Worm (Caenorhabditis elegans): ENCODE data around the gene acdh-12.

The acdh-12 gene

ce11 chrII:7186117-7186516, 9.3 kb downstream of the acdh-12 start:
- TF ChIP-seq zag-1 (tag; optimal IDR thresholded peaks at IDR 0.05) (no peak), snpc-4 (tag; optimal IDR thresholded peaks at IDR 0.05) (no peak), nhr-28 (tag; optimal IDR thresholded peaks at IDR 0.05) (no peak), nhr-25 (tag; optimal IDR thresholded peaks at IDR 0.05) (no peak), elt-3 (tag; optimal IDR thresholded peaks at IDR 0.05) (no peak), nfya-1 (tag; optimal IDR thresholded peaks at IDR 0.05; ENCODE audit: insufficient read depth) (no peak), daf-12 (tag; optimal IDR thresholded peaks at IDR 0.05) (no peak), nhr-11 (tag; optimal IDR thresholded peaks at IDR 0.05) (no peak), nhr-237 (tag; optimal IDR thresholded peaks at IDR 0.05) (no peak), unc-39 (tag; optimal IDR thresholded peaks at IDR 0.05) (no peak), sea-2 (GFP tag; optimal IDR thresholded peaks at IDR 0.05) (no peak), nhr-43 (tag; optimal IDR thresholded peaks at IDR 0.05; ENCODE audit: poor library complexity, severe bottlenecking) (no peak), lsy-12 (tag; optimal IDR thresholded peaks at IDR 0.05) (no peak)

DNA sequence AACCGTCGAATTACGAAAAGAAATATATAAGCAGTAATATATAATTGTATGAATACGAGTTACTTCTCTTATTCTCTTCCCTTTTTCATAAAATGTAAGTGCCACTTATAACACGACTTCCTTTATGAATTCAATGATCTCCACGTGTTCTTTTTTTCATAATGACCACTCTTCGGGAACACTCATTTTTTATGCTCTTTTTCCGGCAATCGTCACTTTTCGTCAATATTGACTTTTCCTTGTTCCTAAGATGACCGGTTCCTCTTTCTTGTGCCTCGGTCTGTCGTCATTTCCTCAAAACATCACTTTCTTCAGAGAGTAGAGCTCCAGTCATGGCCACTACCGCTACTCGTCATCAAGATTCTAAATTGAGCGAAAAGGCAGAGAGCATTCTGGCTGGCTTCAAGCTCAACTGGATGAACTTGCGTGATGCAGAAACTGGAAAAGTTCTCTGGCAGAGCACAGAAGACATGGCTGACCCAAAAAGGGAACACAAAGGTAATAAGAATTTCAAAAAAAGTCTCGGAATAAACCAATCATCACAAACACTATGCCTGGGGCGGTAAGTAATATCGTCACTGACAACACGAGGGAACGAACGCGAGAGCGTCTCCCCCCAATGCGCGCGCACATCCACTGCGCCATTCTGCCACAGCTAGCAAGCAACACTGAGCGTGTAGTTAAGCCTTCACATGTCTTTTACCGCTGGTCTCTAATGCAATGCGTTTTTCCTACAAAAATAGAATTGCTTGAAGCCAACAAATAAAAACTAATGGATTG, 11.8 kb downstream of the acdh-12 start, which contains the start of gene pdl-1:
TSS of gene pdl-1 (plus strand) at position 309 of the 780 bp plus-strand sequence.
- no peak for TF ChIP-seq mdl-1 (tag; optimal IDR thresholded peaks at IDR 0.05)
- TF ChIP-seq aly-2 (tag; optimal IDR thresholded peaks at IDR 0.05) = no peak
- TF ChIP-seq jun-1 (tag; optimal IDR thresholded peaks at IDR 0.05) = peak; percentile 15
- TF ChIP-seq unc-39 (tag; optimal IDR thresholded peaks at IDR 0.05) = no peak
- TF ChIP-seq hmg-11 (tag; optimal IDR thresholded peaks at IDR 0.05) = no peak
- peak; percentile 6 for TF ChIP-seq skn-1 (tag; optimal IDR thresholded peaks at IDR 0.05)
- peak; percentile 36 for TF ChIP-seq elt-2 (tag; optimal IDR thresholded peaks at IDR 0.05)
- peak; percentile 68 for TF ChIP-seq nfya-1 (tag; optimal IDR thresholded peaks at IDR 0.05; ENCODE audit: insufficient read depth)
- TF ChIP-seq nhr-11 (tag; optimal IDR thresholded peaks at IDR 0.05) = no peak
- TF ChIP-seq fkh-2 (tag; optimal IDR thresholded peaks at IDR 0.05) = no peak
- no peak for TF ChIP-seq nhr-76 (tag; optimal IDR thresholded peaks at IDR 0.05)
- no peak for TF ChIP-seq nhr-23 (tag; optimal IDR thresholded peaks at IDR 0.05)
- TF ChIP-seq snpc-4 (tag; optimal IDR thresholded peaks at IDR 0.05) = peak; percentile 60
- TF ChIP-seq zag-1 (tag; optimal IDR thresholded peaks at IDR 0.05) = no peak
- TF ChIP-seq fos-1 (tag; optimal IDR thresholded peaks at IDR 0.05) = no peak
- TF ChIP-seq nhr-28 (tag; optimal IDR thresholded peaks at IDR 0.05) = no peak
- peak; percentile 75 for TF ChIP-seq nhr-43 (tag; optimal IDR thresholded peaks at IDR 0.05; ENCODE audit: poor library complexity, severe bottlenecking)
- TF ChIP-seq pha-4 (tag; optimal IDR thresholded peaks at IDR 0.05) = peak; percentile 87
- peak; percentile 11 for TF ChIP-seq pqm-1 (tag; optimal IDR thresholded peaks at IDR 0.05)
- TF ChIP-seq nhr-67 (tag; optimal IDR thresholded peaks at IDR 0.05) = no peak
- peak; percentile 68 for TF ChIP-seq lin-39 (tag; optimal IDR thresholded peaks at IDR 0.05)
- no peak for TF ChIP-seq ceh-16 (tag; optimal IDR thresholded peaks at IDR 0.05)
- TF ChIP-seq elt-3 (tag; optimal IDR thresholded peaks at IDR 0.05) = no peak
- TF ChIP-seq unc-62 (GFP tag; optimal IDR thresholded peaks at IDR 0.05) = no peak
- no peak for TF ChIP-seq ZK546.5 (tag; optimal IDR thresholded peaks at IDR 0.05)
- peak; percentile 25 for TF ChIP-seq egl-5 (tag; optimal IDR thresholded peaks at IDR 0.05)
- TF ChIP-seq elt-1 (tag; optimal IDR thresholded peaks at IDR 0.05) = no peak
- TF ChIP-seq fkh-10 (GFP tag; optimal IDR thresholded peaks at IDR 0.05) = no peak
- peak; percentile 62 for TF ChIP-seq tbx-2 (tag; optimal IDR thresholded peaks at IDR 0.05)
- no peak for TF ChIP-seq lsy-12 (tag; optimal IDR thresholded peaks at IDR 0.05)
- no peak for TF ChIP-seq sea-2 (GFP tag; optimal IDR thresholded peaks at IDR 0.05)
- TF ChIP-seq R02D3.7 (tag; optimal IDR thresholded peaks at IDR 0.05) = peak; percentile 16
- TF ChIP-seq ztf-11 (tag; optimal IDR thresholded peaks at IDR 0.05) = no peak
- peak; percentile 69 for TF ChIP-seq ama-1 (optimal IDR thresholded peaks at IDR 0.05)
- TF ChIP-seq nhr-25 (tag; optimal IDR thresholded peaks at IDR 0.05) = no peak
- TF ChIP-seq mml-1 (tag; optimal IDR thresholded peaks at IDR 0.05) = no peak
- TF ChIP-seq ztf-4 (tag; optimal IDR thresholded peaks at IDR 0.05) = peak; percentile 72
- TF ChIP-seq nhr-12 (tag; optimal IDR thresholded peaks at IDR 0.05) = no peak
- TF ChIP-seq nhr-77 (tag; optimal IDR thresholded peaks at IDR 0.05) = peak; percentile 27
- no peak for TF ChIP-seq nhr-237 (tag; optimal IDR thresholded peaks at IDR 0.05)
- TF ChIP-seq ceh-28 (tag; optimal IDR thresholded peaks at IDR 0.05) = no peak
- no peak for TF ChIP-seq egl-27 (tag; optimal IDR thresholded peaks at IDR 0.05)
- TF ChIP-seq lin-15B (tag; optimal IDR thresholded peaks at IDR 0.05) = peak; percentile 14
- TF ChIP-seq daf-12 (tag; optimal IDR thresholded peaks at IDR 0.05) = no peak
- no peak for TF ChIP-seq eor-1 (tag; optimal IDR thresholded peaks at IDR 0.05)
- peak; percentile 59 for TF ChIP-seq ceh-82 (tag; optimal IDR thresholded peaks at IDR 0.05)
- no peak for TF ChIP-seq ceh-9 (tag; optimal IDR thresholded peaks at IDR 0.05)

All from whole organism, L3 larva.